Fruit fly (Drosophila melanogaster) whole organism: ENCODE data around the gene CG11085.

Experiments
- CG8478 ChIP-seq: fragments of >200 bp; optimal IDR thresholded peaks from 2 replicates; lab custom pipeline; 2018; ENCODE audit warnings: inconsistent platforms
- Dll ChIP-seq: fragments of >200 bp; optimal IDR thresholded peaks from 2 replicates; lab custom pipeline; 2017
- EcR ChIP-seq, 2 experiments: fragments of >200 bp; optimal IDR thresholded peaks; 2 replicates each; lab custom pipeline; 2017; ENCODE audit warnings: missing biosample characterization in 2 of 2, missing genetic modification characterization in 2 of 2, missing genetic modification reagents in 2 of 2
- pan ChIP-seq: fragments of >200 bp; optimal IDR thresholded peaks from 2 replicates; lab custom pipeline; 2017
- psq ChIP-seq: fragments of >200 bp; optimal IDR thresholded peaks from 2 replicates; lab custom pipeline; 2017
- usp ChIP-seq: fragments of >200 bp; optimal IDR thresholded peaks from 2 replicates; lab custom pipeline; 2017; ENCODE audit warnings: missing biosample characterization, missing genetic modification characterization, mixed read lengths

Gene CG11085

DNA sequence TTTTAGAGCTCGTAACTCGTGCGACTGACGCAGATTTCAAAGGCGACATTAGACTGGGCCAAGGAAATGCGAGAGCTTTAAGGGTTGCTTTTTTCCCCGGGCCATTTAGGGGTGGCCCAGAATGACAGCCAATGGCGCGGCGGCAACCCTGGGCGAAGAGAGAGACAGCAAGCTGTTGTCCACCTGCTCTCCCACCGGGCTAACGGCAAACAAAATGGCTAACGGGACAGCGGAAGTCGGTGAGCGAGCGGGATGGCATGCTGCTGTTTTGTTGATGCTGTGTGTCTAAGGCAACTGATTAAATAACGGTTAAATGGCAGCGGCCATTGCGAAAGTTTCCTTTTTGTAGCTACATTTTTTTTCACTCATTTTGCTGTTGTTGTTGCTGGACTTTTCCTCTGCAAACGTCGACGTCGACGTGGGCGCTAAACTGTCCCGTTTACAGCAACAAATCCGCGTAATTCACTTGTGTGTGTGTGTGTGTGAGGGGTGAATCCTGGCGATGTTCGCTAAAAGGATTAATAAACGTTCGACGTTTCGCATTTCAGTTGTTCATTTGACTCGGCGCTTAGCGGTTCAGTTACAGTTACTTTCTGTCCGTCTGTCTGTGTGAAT lies at the start of gene CG11085:
CG11085 (plus strand) TSS at position 565 of the 615 bp plus-strand sequence.
- TF ChIP-seq EcR (GFP tag; optimal IDR thresholded peaks at IDR 0.05; lab: Kevin White, UChicago) (no peak), Dll (no peak), usp (no peak), pan (lab: Kevin White, UChicago) (no peak), psq (lab: Kevin White, UChicago) (no peak), CG8478 (lab: Kevin White, UChicago) (no peak)

- TF ChIP-seq usp = no peak
- no peak for TF ChIP-seq pan (lab: Kevin White, UChicago)
- TF ChIP-seq EcR (GFP tag; optimal IDR thresholded peaks at IDR 0.05; lab: Kevin White, UChicago) = no peak
- no peak for TF ChIP-seq CG8478 (lab: Kevin White, UChicago)
- no peak for TF ChIP-seq psq (lab: Kevin White, UChicago)
- no peak for TF ChIP-seq Dll
These were observed 48.5 kb upstream of the CG11085 start for dm6 chrX:12567663-12568062.

DNA sequence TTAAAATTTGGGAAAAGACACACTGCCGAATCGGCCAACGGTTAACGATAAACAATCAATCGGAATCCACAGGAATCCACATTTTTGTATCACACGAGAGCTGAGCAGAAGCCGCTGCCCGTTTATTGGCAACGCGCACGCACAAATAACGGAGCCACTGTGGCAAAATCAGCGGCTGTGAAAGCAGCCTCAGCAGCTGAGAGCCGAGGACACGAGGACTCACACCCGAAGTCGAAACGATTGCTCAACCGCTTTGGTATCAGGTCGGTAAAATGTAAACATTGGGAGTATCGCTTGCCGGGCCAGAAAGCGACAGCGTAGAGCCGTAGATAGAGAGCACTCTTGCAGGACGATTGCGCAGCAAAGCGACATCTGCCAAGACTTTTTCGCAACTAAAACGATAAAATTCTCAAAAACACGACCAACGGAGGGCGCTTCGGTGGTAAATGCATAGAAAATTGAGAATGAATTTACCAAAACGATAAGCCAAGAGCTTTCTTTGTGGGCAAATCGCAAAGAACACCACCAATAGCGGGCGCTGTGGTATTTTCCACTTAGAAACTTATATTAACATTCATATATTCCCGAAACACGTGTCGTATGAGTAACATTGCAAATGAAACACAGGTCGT lies 47.7 kb upstream of the CG11085 start, which contains the start of gene hwt:
hwt (minus strand) TSS at position 161 of the 632 bp plus-strand sequence.
- TF ChIP-seq psq (lab: Kevin White, UChicago) (no peak), usp (no peak), EcR (GFP tag; optimal IDR thresholded peaks at IDR 0.05; lab: Kevin White, UChicago) (no peak), Dll (no peak), CG8478 (lab: Kevin White, UChicago) (no peak), pan (lab: Kevin White, UChicago) (no peak)

DNA sequence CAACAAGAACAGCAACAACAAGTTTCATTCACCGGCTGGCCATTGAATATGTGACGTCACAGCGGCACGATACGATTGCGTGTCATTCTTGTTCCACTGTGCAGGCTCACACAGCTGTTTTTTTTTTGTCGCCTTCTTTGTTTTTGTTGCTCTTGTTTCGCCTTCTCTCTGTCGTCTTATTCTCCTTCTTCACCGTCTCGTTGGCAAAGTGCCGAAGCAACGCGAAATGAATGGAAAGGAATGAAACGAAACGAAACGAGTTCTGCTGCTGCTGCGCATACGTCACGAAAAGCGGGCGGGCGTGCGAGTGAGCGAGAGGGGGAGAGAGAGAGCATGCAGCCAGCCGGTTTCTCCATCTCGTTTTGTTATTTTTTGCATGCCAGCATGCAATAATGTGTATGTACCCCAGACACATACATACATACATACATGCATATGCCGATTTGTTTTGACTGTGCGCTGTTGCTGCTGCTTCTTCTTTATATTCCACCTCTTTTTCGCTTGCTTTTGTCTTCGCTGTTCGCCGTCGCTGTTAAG lies 41.4 kb upstream of the CG11085 start:
- no peak for TF ChIP-seq usp
- no peak for TF ChIP-seq psq (lab: Kevin White, UChicago)
- TF ChIP-seq EcR (GFP tag; optimal IDR thresholded peaks at IDR 0.05; lab: Kevin White, UChicago) = no peak
- TF ChIP-seq Dll = no peak
- TF ChIP-seq CG8478 (lab: Kevin White, UChicago) = no peak
- no peak for TF ChIP-seq pan (lab: Kevin White, UChicago)

DNA sequence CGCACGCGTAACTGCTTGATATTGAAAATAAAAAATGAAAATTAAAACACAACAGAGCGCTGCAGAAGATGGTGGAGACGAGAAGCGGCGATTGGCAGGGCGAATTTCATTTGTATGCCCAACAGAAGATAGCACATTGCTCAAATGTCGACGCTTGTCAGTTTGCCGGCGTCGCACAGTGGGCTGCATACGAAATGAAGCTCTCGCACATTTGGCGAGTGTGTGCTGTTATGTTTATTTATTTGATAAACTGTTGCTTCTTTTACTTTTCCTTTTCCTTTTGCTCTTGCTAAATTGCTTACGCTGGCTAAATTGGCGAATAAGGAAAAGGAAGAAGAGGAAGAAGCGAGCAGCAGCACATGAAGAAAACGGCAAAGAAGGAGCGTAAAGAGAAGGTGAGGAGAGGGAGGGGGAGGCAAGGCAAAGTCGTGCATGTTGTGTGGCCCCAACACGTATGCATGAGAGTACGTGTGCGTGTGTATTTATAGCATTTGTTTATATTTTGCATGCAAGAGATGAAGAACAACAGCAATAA lies 40.8 kb upstream of the CG11085 start:
- TF ChIP-seq psq (lab: Kevin White, UChicago) (no peak), pan (lab: Kevin White, UChicago) (no peak), Dll (no peak), usp (no peak), CG8478 (lab: Kevin White, UChicago) (no peak), EcR (GFP tag; optimal IDR thresholded peaks at IDR 0.05; lab: Kevin White, UChicago) (no peak)

dm6 chrX:12575827-12576408 lies 40.2 kb upstream of the CG11085 start:
- TF ChIP-seq usp (no peak), CG8478 (lab: Kevin White, UChicago) (no peak), pan (lab: Kevin White, UChicago) (no peak), Dll (no peak), psq (lab: Kevin White, UChicago) (no peak), EcR (GFP tag; optimal IDR thresholded peaks at IDR 0.05; lab: Kevin White, UChicago) (no peak)

- TF ChIP-seq pan (lab: Kevin White, UChicago) = no peak
- TF ChIP-seq EcR (GFP tag; optimal IDR thresholded peaks at IDR 0.05; lab: Kevin White, UChicago) = peak in 1 of 2 experiments; percentile 24
- TF ChIP-seq psq (lab: Kevin White, UChicago) = no peak
- no peak for TF ChIP-seq Dll
- no peak for TF ChIP-seq CG8478 (lab: Kevin White, UChicago)
- TF ChIP-seq usp = no peak
These were observed 38.4 kb upstream of the CG11085 start for dm6 chrX:12577722-12578121.

- no peak for TF ChIP-seq Dll
- no peak for TF ChIP-seq EcR (GFP tag; optimal IDR thresholded peaks at IDR 0.05; lab: Kevin White, UChicago)
- TF ChIP-seq pan (lab: Kevin White, UChicago) = no peak
- TF ChIP-seq CG8478 (lab: Kevin White, UChicago) = no peak
- no peak for TF ChIP-seq usp
- TF ChIP-seq psq (lab: Kevin White, UChicago) = no peak
These were observed 37.8 kb upstream of the CG11085 start for dm6 chrX:12578328-12578700.

DNA sequence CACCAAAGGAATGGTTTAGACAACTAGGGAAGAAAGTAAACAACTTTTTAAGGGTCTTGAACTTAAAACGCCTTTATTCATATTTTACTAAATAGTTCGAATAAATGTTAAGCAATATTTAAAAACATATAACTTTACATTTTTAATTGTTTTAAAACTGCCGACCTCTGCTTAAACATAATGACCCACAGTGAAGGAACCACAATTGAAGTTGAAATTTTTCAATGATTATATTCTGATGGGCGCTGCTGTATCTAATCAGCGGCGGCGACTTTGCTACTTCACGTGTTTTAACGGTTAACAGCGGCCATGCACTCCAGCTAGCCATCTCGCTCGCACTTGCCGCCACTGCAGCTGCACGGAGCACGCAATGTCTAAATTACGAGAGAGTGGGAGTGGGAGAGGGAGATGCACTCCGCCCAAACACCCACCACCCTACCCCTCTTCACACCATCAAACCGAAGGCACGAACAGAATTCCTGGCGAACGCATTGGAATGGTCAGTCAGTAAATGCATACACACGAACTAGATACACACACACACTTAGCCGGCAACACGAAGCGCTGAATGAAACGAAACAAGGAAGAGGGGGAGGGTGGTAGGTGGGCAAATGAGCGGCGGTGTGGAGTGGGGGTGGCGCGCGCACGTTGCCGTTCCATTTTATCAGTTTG lies 37.3 kb upstream of the CG11085 start:
- TF ChIP-seq EcR (GFP tag; optimal IDR thresholded peaks at IDR 0.05; lab: Kevin White, UChicago) (no peak), pan (lab: Kevin White, UChicago) (peak; percentile 9), CG8478 (lab: Kevin White, UChicago) (no peak), usp (no peak), psq (lab: Kevin White, UChicago) (no peak), Dll (peak; percentile 39)

dm6 chrX:12579506-12579999 lies 36.6 kb upstream of the CG11085 start:
- TF ChIP-seq pan (lab: Kevin White, UChicago) (no peak), CG8478 (lab: Kevin White, UChicago) (no peak), psq (lab: Kevin White, UChicago) (no peak), Dll (no peak), usp (no peak), EcR (GFP tag; optimal IDR thresholded peaks at IDR 0.05; lab: Kevin White, UChicago) (no peak)

dm6 chrX:12580040-12580497 lies 36.0 kb upstream of the CG11085 start:
- TF ChIP-seq pan (lab: Kevin White, UChicago) = no peak
- no peak for TF ChIP-seq Dll
- no peak for TF ChIP-seq psq (lab: Kevin White, UChicago)
- no peak for TF ChIP-seq CG8478 (lab: Kevin White, UChicago)
- no peak for TF ChIP-seq usp
- no peak for TF ChIP-seq EcR (GFP tag; optimal IDR thresholded peaks at IDR 0.05; lab: Kevin White, UChicago)
